Fruit fly (Drosophila melanogaster): Measurements from ENCODE around the gene Taf2.

dm6 chr3L:9864275-9865052 lies 24.0 kb downstream of the Taf2 start, which contains the start of the genes iPLA2-VIA and Ciz1:
- TF ChIP-seq fd96Ca (GFP tag; IDR thresholded peaks at IDR 0.05) (no peak), Pif1A (GFP tag; optimal IDR thresholded peaks at IDR 0.05) (no peak), Ets98B (GFP tag; IDR thresholded peaks at IDR 0.05) (no peak), Pif1B (GFP tag; optimal IDR thresholded peaks at IDR 0.05) (no peak), CG32121 (GFP tag; IDR thresholded peaks at IDR 0.05) (no peak), Snoo (tag; optimal IDR thresholded peaks at IDR 0.05) (no peak), CG17806 (tag; optimal IDR thresholded peaks at IDR 0.05) (no peak), gl (tag; optimal IDR thresholded peaks at IDR 0.05) (no peak)

Data from whole organism, pupa.